Worm (Caenorhabditis elegans) whole organism, L3 larva: ENCODE data around the gene C17C3.5.
"Not testable (repeated sequence)": the region's sequence is repeated elsewhere in the genome, so short reads cannot be mapped to it uniquely, and the experiment has no call there.

Experiments
- R02D3.7 ChIP-seq: fragments of 150-350 bp; optimal IDR thresholded peaks from 2 replicates; lab custom pipeline; 2014; ENCODE audit warnings: missing biosample characterization, missing genetic modification characterization
- ZK546.5 ChIP-seq: sonication (generic microtip); optimal IDR thresholded peaks from 2 replicates; lab custom pipeline; 2017; ENCODE audit warnings: missing biosample characterization, missing genetic modification characterization
- aly-2 ChIP-seq: fragments of 150-350 bp; optimal IDR thresholded peaks from 2 replicates; lab custom pipeline; 2014; ENCODE audit warnings: missing biosample characterization, missing genetic modification characterization
- ceh-16 ChIP-seq: sonication (generic microtip); optimal IDR thresholded peaks from 2 replicates; lab custom pipeline; 2017; ENCODE audit warnings: missing biosample characterization, missing genetic modification characterization
- ceh-82 ChIP-seq: fragments of 150-350 bp; optimal IDR thresholded peaks from 2 replicates; lab custom pipeline; 2014; ENCODE audit warnings: missing biosample characterization, missing genetic modification characterization
- ceh-9 ChIP-seq: sonication (generic microtip); optimal IDR thresholded peaks from 2 replicates; lab custom pipeline; 2018; ENCODE audit warnings: missing biosample characterization, missing genetic modification characterization
- daf-12 ChIP-seq: fragments of 150-350 bp; optimal IDR thresholded peaks from 2 replicates; lab custom pipeline; 2014; ENCODE audit warnings: missing biosample characterization, missing genetic modification reagents, missing genetic modification characterization
- egl-27 ChIP-seq: sonication (generic microtip); optimal IDR thresholded peaks from 4 replicates; lab custom pipeline; 2017; ENCODE audit warnings: missing biosample characterization, missing genetic modification reagents, missing genetic modification characterization
- egl-5 ChIP-seq: fragments of 150-350 bp; optimal IDR thresholded peaks from 2 replicates; lab custom pipeline; 2017; ENCODE audit warnings: missing biosample characterization, missing genetic modification reagents, missing genetic modification characterization, inconsistent platforms
- elt-1 ChIP-seq: fragments of 150-350 bp; optimal IDR thresholded peaks from 2 replicates; lab custom pipeline; 2014; ENCODE audit warnings: missing biosample characterization, missing genetic modification characterization
- fkh-10 ChIP-seq: sonication (generic microtip); optimal IDR thresholded peaks from 2 replicates; lab custom pipeline; 2017; ENCODE audit warnings: missing biosample characterization, missing genetic modification reagents, missing genetic modification characterization
- hmg-11 ChIP-seq: sonication (generic microtip); optimal IDR thresholded peaks from 2 replicates; lab custom pipeline; 2016; ENCODE audit warnings: missing genetic modification characterization, missing compliant biosample characterization
- jun-1 ChIP-seq: fragments of 150-350 bp; optimal IDR thresholded peaks from 2 replicates; lab custom pipeline; 2014; ENCODE audit warnings: missing biosample characterization, missing genetic modification reagents, missing genetic modification characterization
- lin-15B ChIP-seq: fragments of 150-350 bp; optimal IDR thresholded peaks from 2 replicates; lab custom pipeline; 2014; ENCODE audit warnings: missing biosample characterization, missing genetic modification characterization
- mdl-1 ChIP-seq: fragments of 150-350 bp; optimal IDR thresholded peaks from 2 replicates; lab custom pipeline; 2014; ENCODE audit warnings: missing biosample characterization, missing genetic modification characterization
- nfya-1 ChIP-seq: sonication (generic microtip); optimal IDR thresholded peaks from 2 replicates; lab custom pipeline; 2017; ENCODE audit warnings: missing genetic modification characterization, mild to moderate bottlenecking, missing compliant biosample characterization, antibody characterized with exemption, moderate library complexity; ENCODE audit not compliant: insufficient read depth
- nhr-11 ChIP-seq: fragments of 150-350 bp; optimal IDR thresholded peaks from 2 replicates; lab custom pipeline; 2014; ENCODE audit warnings: missing biosample characterization, missing genetic modification characterization
- nhr-12 ChIP-seq: fragments of 150-350 bp; optimal IDR thresholded peaks from 2 replicates; lab custom pipeline; 2014; ENCODE audit warnings: missing biosample characterization, missing genetic modification characterization
- nhr-237 ChIP-seq: fragments of 150-350 bp; optimal IDR thresholded peaks from 2 replicates; lab custom pipeline; 2014; ENCODE audit warnings: missing biosample characterization, missing genetic modification characterization
- nhr-25 ChIP-seq: sonication (generic microtip); optimal IDR thresholded peaks from 2 replicates; lab custom pipeline; 2017; ENCODE audit warnings: missing biosample characterization, missing genetic modification characterization
- nhr-28 ChIP-seq: fragments of 150-350 bp; optimal IDR thresholded peaks from 2 replicates; lab custom pipeline; 2014; ENCODE audit warnings: missing biosample characterization, missing genetic modification characterization
- nhr-67 ChIP-seq: fragments of 150-350 bp; optimal IDR thresholded peaks from 2 replicates; lab custom pipeline; 2014; ENCODE audit warnings: missing biosample characterization, missing genetic modification characterization
- nhr-76 ChIP-seq: fragments of 150-350 bp; sonication (generic microtip); optimal IDR thresholded peaks from 5 replicates; lab custom pipeline; 2014; ENCODE audit warnings: missing biosample characterization, missing genetic modification characterization
- nhr-77 ChIP-seq: fragments of 150-350 bp; optimal IDR thresholded peaks from 2 replicates; lab custom pipeline; 2014; ENCODE audit warnings: missing biosample characterization, missing genetic modification characterization
- pha-4 ChIP-seq: fragments of 150-350 bp; optimal IDR thresholded peaks from 2 replicates; lab custom pipeline; 2014; ENCODE audit warnings: missing biosample characterization, missing genetic modification reagents, missing genetic modification characterization
- pqm-1 ChIP-seq: fragments of 150-350 bp; optimal IDR thresholded peaks from 2 replicates; lab custom pipeline; 2017; ENCODE audit warnings: missing biosample characterization, missing genetic modification characterization, inconsistent platforms
- skn-1 ChIP-seq: fragments of 150-350 bp; optimal IDR thresholded peaks from 2 replicates; lab custom pipeline; 2014; ENCODE audit warnings: missing biosample characterization, missing genetic modification characterization
- snpc-4 ChIP-seq: fragments of 150-350 bp; optimal IDR thresholded peaks from 2 replicates; lab custom pipeline; 2014; ENCODE audit warnings: missing biosample characterization, missing genetic modification characterization
- tbx-2 ChIP-seq: sonication (generic microtip); optimal IDR thresholded peaks from 2 replicates; lab custom pipeline; 2016; ENCODE audit warnings: mild to moderate bottlenecking, missing genetic modification characterization, missing compliant biosample characterization
- unc-62 ChIP-seq: fragments of 150-350 bp; sonication (generic microtip); optimal IDR thresholded peaks from 4 replicates; lab custom pipeline; 2014; ENCODE audit warnings: missing biosample characterization, missing genetic modification reagents, missing genetic modification characterization
- zag-1 ChIP-seq: fragments of 150-350 bp; optimal IDR thresholded peaks from 2 replicates; lab custom pipeline; 2014; ENCODE audit warnings: missing biosample characterization, missing genetic modification characterization
- ztf-11 ChIP-seq: fragments of 150-350 bp; optimal IDR thresholded peaks from 2 replicates; lab custom pipeline; 2014; ENCODE audit warnings: missing biosample characterization, missing genetic modification characterization

The C17C3.5 gene

DNA sequence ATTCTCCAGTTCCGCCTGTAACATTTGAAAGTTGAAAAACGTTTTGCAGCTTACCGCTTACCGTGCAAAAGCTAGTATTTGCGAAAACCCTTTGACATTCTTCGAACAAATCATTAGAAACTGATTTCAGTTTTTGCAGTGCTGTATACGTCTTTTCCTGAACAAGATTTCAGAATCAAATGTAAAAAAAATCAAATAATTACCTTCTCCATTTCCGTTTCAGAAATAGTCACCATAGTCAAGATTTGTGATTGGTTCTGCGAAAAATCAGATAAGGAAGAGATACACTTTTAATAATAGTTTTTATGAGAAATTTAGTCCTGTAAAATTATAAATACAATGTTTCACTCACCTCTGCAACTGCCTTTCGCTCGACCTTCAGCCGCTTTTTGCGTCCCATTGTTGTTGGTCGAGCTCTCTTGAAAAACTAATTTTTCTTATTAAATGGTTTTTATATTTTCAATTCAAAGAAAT, 19.7 kb upstream of the C17C3.5 start, which contains the start of gene C17C3.9:
Gene C17C3.9 (minus strand): TSS at position 424 of the 474 bp plus-strand sequence.
- TF ChIP-seq zag-1 (tag; lab: Kevin White, UChicago): no peak
- no peak for TF ChIP-seq pqm-1 (tag; lab: Kevin White, UChicago)
- no peak for TF ChIP-seq jun-1 (tag; lab: Kevin White, UChicago)
- no peak for TF ChIP-seq ztf-11 (tag; lab: Kevin White, UChicago)
- TF ChIP-seq, all 47 proteins: peak for 0

DNA sequence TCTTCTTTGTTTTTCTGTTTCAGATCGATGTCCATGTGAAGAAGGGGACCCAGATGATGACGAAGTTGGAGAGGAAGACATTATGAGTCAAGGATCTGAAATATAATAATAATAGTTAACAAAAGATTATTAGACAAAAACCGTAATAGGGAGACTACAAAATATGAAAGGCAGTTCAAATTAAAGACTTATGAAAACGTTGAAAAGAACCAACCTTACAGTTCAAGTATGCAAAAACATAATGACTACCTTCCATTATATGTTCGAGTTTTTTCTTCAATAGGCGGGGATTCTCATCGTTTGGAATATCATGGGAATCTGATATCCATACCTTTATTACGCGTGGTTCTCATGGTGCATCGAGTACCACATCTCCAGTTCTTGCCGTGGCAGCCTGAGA, 18.0 kb upstream of the C17C3.5 start, which contains the start of gene hlh-26:
Gene hlh-26 (minus strand): TSS at position 101 of the 400 bp plus-strand sequence.
- TF ChIP-seq fkh-10 (no peak), nhr-76 (tag; lab: Kevin White, UChicago) (no peak), ztf-11 (tag; lab: Kevin White, UChicago) (no peak), egl-5 (no peak), nhr-11 (tag; lab: Kevin White, UChicago) (no peak), tbx-2 (tag; lab: Kevin White, UChicago) (no peak), nhr-67 (tag; lab: Kevin White, UChicago) (no peak), ZK546.5 (tag; lab: Kevin White, UChicago) (no peak), elt-1 (no peak), nhr-12 (no peak), skn-1 (tag; lab: Kevin White, UChicago) (no peak), lin-15B (tag; lab: Kevin White, UChicago) (no peak), nhr-77 (tag; lab: Kevin White, UChicago) (no peak), ceh-82 (tag; lab: Kevin White, UChicago) (no peak), daf-12 (tag; lab: Kevin White, UChicago) (no peak), snpc-4 (no peak), ceh-16 (tag; lab: Kevin White, UChicago) (no peak), R02D3.7 (tag; lab: Kevin White, UChicago) (no peak)

DNA sequence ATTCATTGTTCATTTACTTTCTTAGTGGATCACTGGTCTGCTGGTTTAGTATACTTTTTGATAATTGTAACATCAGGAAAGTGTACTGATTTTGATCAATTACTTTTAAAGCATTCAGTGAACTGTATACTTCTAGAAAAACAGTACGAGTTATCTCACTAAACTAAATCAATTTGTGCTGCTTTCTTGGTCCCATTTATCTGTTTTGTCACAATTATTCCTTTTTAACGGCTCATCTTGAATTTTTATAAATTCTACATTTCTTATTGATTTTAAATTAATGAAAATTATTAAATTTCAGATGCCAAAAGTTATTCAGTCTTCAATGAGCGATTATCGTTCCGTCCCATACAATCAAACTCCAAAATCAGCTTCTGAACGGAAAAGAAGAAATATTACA, 16.7 kb upstream of the C17C3.5 start, which contains the start of gene hlh-25:
Gene hlh-25 (plus strand): TSS at position 301 of the 400 bp plus-strand sequence.
- not testable (repeated sequence) for TF ChIP-seq nhr-77, pha-4, ceh-9 (tag; lab: Kevin White, UChicago)
- TF ChIP-seq, all 47 proteins: peak for 0; not testable (repeated sequence) for 47

DNA sequence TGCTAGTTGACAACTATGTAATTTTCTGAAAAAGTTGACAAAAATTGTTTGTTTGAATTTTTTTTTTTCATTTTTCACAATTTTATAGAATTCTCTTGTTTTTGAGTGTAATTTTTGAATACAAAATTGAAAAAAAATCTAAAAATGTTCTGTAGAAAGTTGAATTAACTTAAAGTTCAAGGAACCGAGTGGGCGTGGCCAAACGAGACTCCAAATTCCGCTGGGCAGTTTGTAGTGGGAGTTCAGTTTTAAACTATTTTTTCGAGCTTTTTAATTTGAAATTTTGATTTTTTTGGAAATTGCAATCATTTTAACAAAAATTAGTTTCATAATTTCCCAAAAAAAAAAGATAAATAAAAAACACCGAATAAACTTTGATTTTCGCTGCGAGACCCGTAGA, 14.5 kb upstream of the C17C3.5 start:
- TF ChIP-seq lin-15B (tag; lab: Kevin White, UChicago): no peak
- no peak for TF ChIP-seq nhr-237 (tag; lab: Kevin White, UChicago)
- TF ChIP-seq aly-2: no peak
- TF ChIP-seq unc-62: no peak
- no peak for TF ChIP-seq nhr-28
- TF ChIP-seq nhr-11 (tag; lab: Kevin White, UChicago): no peak
- TF ChIP-seq skn-1 (tag; lab: Kevin White, UChicago): no peak
- TF ChIP-seq nhr-25 (tag; lab: Kevin White, UChicago): no peak
- no peak for TF ChIP-seq zag-1 (tag; lab: Kevin White, UChicago)

DNA sequence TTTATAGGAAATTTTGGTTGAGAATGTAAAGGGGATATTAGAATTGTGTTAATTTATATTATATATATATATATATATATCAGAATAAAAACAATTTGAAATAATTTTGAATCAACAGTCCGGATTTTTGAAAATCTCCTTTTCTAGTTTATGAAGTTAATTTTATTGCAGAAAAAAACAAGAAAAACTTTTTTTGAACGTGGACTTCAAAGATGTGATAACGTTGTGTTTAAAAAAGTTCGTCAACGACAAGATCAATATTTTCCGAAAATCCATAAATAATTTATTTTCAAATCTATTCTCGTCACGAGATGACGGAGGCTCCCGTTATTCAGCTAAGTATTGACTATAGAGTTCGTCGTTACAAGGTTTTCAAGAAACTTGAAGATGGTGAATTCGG, 14.1 kb upstream of the C17C3.5 start, which contains the start of gene C17C3.11:
Gene C17C3.11 (plus strand): TSS at position 301 of the 400 bp plus-strand sequence.
- TF ChIP-seq nhr-237 (tag; lab: Kevin White, UChicago): no peak
- no peak for TF ChIP-seq ceh-16 (tag; lab: Kevin White, UChicago)
- no peak for TF ChIP-seq hmg-11 (tag; lab: Kevin White, UChicago)
- no peak for TF ChIP-seq jun-1 (tag; lab: Kevin White, UChicago)
- no peak for TF ChIP-seq nhr-12
- no peak for TF ChIP-seq ZK546.5 (tag; lab: Kevin White, UChicago)
- TF ChIP-seq nfya-1 (tag; lab: Kevin White, UChicago): no peak
- no peak for TF ChIP-seq nhr-11 (tag; lab: Kevin White, UChicago)
- no peak for TF ChIP-seq pqm-1 (tag; lab: Kevin White, UChicago)
- TF ChIP-seq mdl-1 (tag; lab: Kevin White, UChicago): no peak
- TF ChIP-seq egl-27: no peak
- no peak for TF ChIP-seq ceh-82 (tag; lab: Kevin White, UChicago)
